Worm (Caenorhabditis elegans): ENCODE measurements around the gene F27D9.2.

- no peak for TF ChIP-seq nhr-6 (tag; optimal IDR thresholded peaks at IDR 0.05)
- TF ChIP-seq unc-62 (GFP tag; optimal IDR thresholded peaks at IDR 0.05): no peak
- no peak for TF ChIP-seq ama-1 (optimal IDR thresholded peaks at IDR 0.05)
- no peak for TF ChIP-seq aly-2 (tag; optimal IDR thresholded peaks at IDR 0.05)
These were observed 21.4 kb upstream of the F27D9.2 start for ce11 chrX:7651219-7651958.

Data from whole organism, L2 larva.